Worm (Caenorhabditis elegans) whole organism, L4 larva: Measurements from ENCODE around the gene sel-8.
A peak's percentile ranks its signal among the peaks of the same experiment; 100 is the strongest.

ENCODE experiments used
- D1046.2 ChIP-seq: fragments of 200-800 bp; sonication (Bioruptor generic); IDR thresholded peaks from 2 replicates; pipeline ENCODE4 v1.3.6; 2022; ENCODE audit warnings: missing genetic modification characterization, missing compliant biosample characterization
- F10B5.3 ChIP-seq: sonication (generic microtip); optimal IDR thresholded peaks from 2 replicates; lab custom pipeline; 2016; ENCODE audit warnings: mild to moderate bottlenecking, missing genetic modification characterization, missing compliant biosample characterization
- R02D3.7 ChIP-seq: fragments of 150-350 bp; sonication (generic microtip); optimal IDR thresholded peaks from 3 replicates; lab custom pipeline; 2014; ENCODE audit warnings: missing biosample characterization, missing genetic modification characterization
- Y105C5A.15 ChIP-seq: fragments of 200-800 bp; sonication (Bioruptor generic); IDR thresholded peaks from 2 replicates; pipeline ENCODE4 v1.3.6; 2022; ENCODE audit warnings: missing genetic modification characterization, missing compliant biosample characterization
- ZK546.5 ChIP-seq, 2 experiments: sonication (generic microtip); optimal IDR thresholded peaks; 2 replicates each; lab custom pipeline; 2017; ENCODE audit warnings: missing biosample characterization in 2 of 2, missing genetic modification characterization in 2 of 2
- aha-1 ChIP-seq: fragments of 150-350 bp; peaks from one replicate; lab custom pipeline; 2014; ENCODE audit warnings: missing biosample characterization, missing genetic modification characterization
- attf-4 ChIP-seq: sonication (generic microtip); optimal IDR thresholded peaks from 3 replicates; lab custom pipeline; 2017; ENCODE audit warnings: missing biosample characterization, missing genetic modification characterization
- ceh-32 ChIP-seq: sonication (generic microtip); optimal IDR thresholded peaks from 2 replicates; lab custom pipeline; 2016; ENCODE audit warnings: mild to moderate bottlenecking, missing genetic modification characterization, missing compliant biosample characterization; ENCODE audit not compliant: poor library complexity
- ces-1 ChIP-seq: fragments of 150-350 bp; sonication (generic microtip); optimal IDR thresholded peaks from 4 replicates; lab custom pipeline; 2014; ENCODE audit warnings: missing biosample characterization, missing genetic modification reagents, missing genetic modification characterization
- dpl-1 ChIP-seq: fragments of 150-350 bp; optimal IDR thresholded peaks from 2 replicates; lab custom pipeline; 2014; ENCODE audit warnings: missing biosample characterization, missing genetic modification reagents, missing genetic modification characterization
- dve-1 ChIP-seq: sonication (generic microtip); optimal IDR thresholded peaks from 2 replicates; lab custom pipeline; 2017; ENCODE audit warnings: antibody characterized with exemption, mild to moderate bottlenecking, missing genetic modification characterization, missing compliant biosample characterization; ENCODE audit not compliant: insufficient read depth
- egl-27 ChIP-seq: sonication (generic microtip); optimal IDR thresholded peaks from 3 replicates; lab custom pipeline; 2017; ENCODE audit warnings: missing biosample characterization, missing genetic modification reagents, missing genetic modification characterization
- gei-8 ChIP-seq: fragments of 200-800 bp; sonication (Bioruptor generic); optimal IDR thresholded peaks from 2 replicates; lab custom pipeline; 2018; ENCODE audit warnings: mild to moderate bottlenecking, missing genetic modification characterization, missing compliant biosample characterization
- hif-1 ChIP-seq, 2 experiments: sonication (generic microtip); optimal IDR thresholded peaks; 2 replicates each; lab custom pipeline; 2016 to 2017; ENCODE audit warnings: missing compliant biosample characterization in 2 of 2, missing genetic modification characterization in 2 of 2, missing genetic modification reagents in 2 of 2, missing genotype in 2 of 2, mild to moderate bottlenecking in 1 of 2
- hlh-30 ChIP-seq: sonication (generic microtip); optimal IDR thresholded peaks from 2 replicates; lab custom pipeline; 2017; ENCODE audit warnings: antibody characterized with exemption, mild to moderate bottlenecking, missing genetic modification characterization, missing compliant biosample characterization; ENCODE audit not compliant: insufficient read depth
- lin-29 ChIP-seq: fragments of 200-800 bp; sonication (Bioruptor generic); IDR thresholded peaks from 2 replicates; pipeline ENCODE4 v1.3.6; 2022; ENCODE audit warnings: missing genetic modification reagents, missing genetic modification characterization, missing compliant biosample characterization
- lin-38 ChIP-seq: fragments of 200-800 bp; sonication (Bioruptor generic); IDR thresholded peaks from 2 replicates; pipeline ENCODE4 v1.3.6; 2022; ENCODE audit warnings: missing genetic modification reagents, missing genetic modification characterization, missing compliant biosample characterization
- lsy-2 ChIP-seq, 2 experiments: fragments of 150-350 bp in 1 of 2; sonication (generic microtip) in 1 of 2; optimal IDR thresholded peaks; 2 replicates each; lab custom pipeline; 2014 to 2017; ENCODE audit warnings: missing biosample characterization in 2 of 2, missing genetic modification characterization in 2 of 2
- mdt-29 ChIP-seq: fragments of 200-800 bp; sonication (Bioruptor generic); IDR thresholded peaks from 2 replicates; pipeline ENCODE4 v1.3.6; 2022; ENCODE audit warnings: missing genetic modification reagents, missing genetic modification characterization, missing compliant biosample characterization
- mes-2 ChIP-seq: sonication (generic microtip); optimal IDR thresholded peaks from 2 replicates; lab custom pipeline; 2016; ENCODE audit warnings: missing genotype, mild to moderate bottlenecking, missing genetic modification characterization, missing compliant biosample characterization; ENCODE audit not compliant: poor library complexity, severe bottlenecking
- mxl-3 ChIP-seq: fragments of 200-800 bp; sonication (Bioruptor generic); optimal IDR thresholded peaks from 2 replicates; lab custom pipeline; 2018; ENCODE audit warnings: mild to moderate bottlenecking, missing genetic modification characterization, missing compliant biosample characterization
- nhr-10 ChIP-seq: fragments of 150-350 bp; optimal IDR thresholded peaks from 2 replicates; lab custom pipeline; 2014; ENCODE audit warnings: missing biosample characterization, missing genetic modification characterization
- nhr-11 ChIP-seq: fragments of 150-350 bp; optimal IDR thresholded peaks from 2 replicates; lab custom pipeline; 2014; ENCODE audit warnings: missing biosample characterization, missing genetic modification characterization
- nhr-28 ChIP-seq: fragments of 150-350 bp; optimal IDR thresholded peaks from 2 replicates; lab custom pipeline; 2014; ENCODE audit warnings: missing biosample characterization, missing genetic modification characterization
- nhr-42 ChIP-seq: fragments of 200-800 bp; sonication (Bioruptor generic); IDR thresholded peaks from 2 replicates; pipeline ENCODE4 v1.3.6; 2022; ENCODE audit warnings: missing genetic modification characterization, missing compliant biosample characterization
- nhr-6 ChIP-seq: fragments of 150-350 bp; optimal IDR thresholded peaks from 2 replicates; lab custom pipeline; 2014; ENCODE audit warnings: missing biosample characterization, missing genetic modification characterization
- pha-4 ChIP-seq, 2 experiments: fragments of 150-350 bp in 1 of 2; fragments of 200-800 bp in 1 of 2; sonication (Bioruptor generic) in 1 of 2; IDR thresholded peaks in 1 of 2; optimal IDR thresholded peaks in 1 of 2; 2 replicates each; pipeline versions ENCODE4 v1.3.6 to Lab custom; 2014 to 2022; ENCODE audit warnings: missing genetic modification characterization in 2 of 2, missing genetic modification reagents in 2 of 2, missing biosample characterization in 1 of 2, missing compliant biosample characterization in 1 of 2
- php-3 ChIP-seq: fragments of 200-800 bp; sonication (Bioruptor generic); IDR thresholded peaks from 2 replicates; pipeline ENCODE4 v1.3.6; 2022; ENCODE audit warnings: missing genetic modification reagents, missing genetic modification characterization, missing compliant biosample characterization
- sdz-12 ChIP-seq: fragments of 200-800 bp; sonication (Bioruptor generic); optimal IDR thresholded peaks from 2 replicates; lab custom pipeline; 2018; ENCODE audit warnings: mild to moderate bottlenecking, missing genetic modification characterization, missing compliant biosample characterization
- set-16 ChIP-seq: fragments of 200-800 bp; sonication (Bioruptor generic); IDR thresholded peaks from 2 replicates; pipeline ENCODE4 v1.3.6; 2022; ENCODE audit warnings: missing genetic modification reagents, missing genetic modification characterization, missing compliant biosample characterization
- snpc-1.2 ChIP-seq: fragments of 200-800 bp; sonication (Bioruptor generic); IDR thresholded peaks from 2 replicates; pipeline ENCODE4 v1.3.6; 2022; ENCODE audit warnings: missing genetic modification reagents, missing genetic modification characterization, missing compliant biosample characterization
- spr-1 ChIP-seq: sonication (generic microtip); optimal IDR thresholded peaks from 2 replicates; lab custom pipeline; 2016; ENCODE audit warnings: mild to moderate bottlenecking, missing genetic modification characterization, missing compliant biosample characterization
- spr-3 ChIP-seq: fragments of 200-800 bp; sonication (Bioruptor generic); optimal IDR thresholded peaks from 2 replicates; lab custom pipeline; 2018; ENCODE audit warnings: mild to moderate bottlenecking, missing genetic modification characterization, missing compliant biosample characterization
- tra-1 ChIP-seq: fragments of 200-800 bp; sonication (Bioruptor generic); IDR thresholded peaks from 2 replicates; pipeline ENCODE4 v1.3.6; 2022; ENCODE audit warnings: missing genetic modification reagents, missing genetic modification characterization, missing compliant biosample characterization
- unc-62 ChIP-seq, 3 experiments: fragments of 150-350 bp in 1 of 3; sonication (generic microtip); optimal IDR thresholded peaks in 2 of 3; peaks in 1 of 3; 1 replicate in 1 of 3; 2 replicates in 2 of 3; lab custom pipeline; 2014 to 2017; ENCODE audit warnings: missing biosample characterization in 3 of 3, missing genetic modification characterization in 3 of 3, missing genetic modification reagents in 3 of 3, missing genotype in 1 of 3
- ztf-7 ChIP-seq: fragments of 150-350 bp; optimal IDR thresholded peaks from 2 replicates; lab custom pipeline; 2014; ENCODE audit warnings: missing biosample characterization, missing genetic modification characterization

sel-8 gene

DNA sequence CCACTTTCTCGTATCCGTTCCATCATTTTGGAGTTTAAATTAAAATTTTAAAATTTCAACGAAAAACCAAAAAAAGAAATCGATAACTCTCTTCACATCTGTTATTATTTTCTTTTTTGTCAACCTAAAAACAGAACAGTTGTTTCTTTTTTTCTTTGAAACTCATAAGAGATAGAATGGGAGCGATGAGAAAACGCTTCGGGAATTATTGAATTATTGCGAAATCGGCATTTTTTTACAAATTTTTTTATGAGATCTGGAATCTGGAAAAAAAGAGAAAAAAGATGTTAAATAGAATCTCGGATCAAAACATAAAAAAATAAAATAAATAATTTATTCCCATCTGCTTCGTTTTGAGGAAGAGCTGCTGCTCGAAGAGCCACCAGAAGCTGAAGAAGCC is 30.5 kb upstream of the sel-8 start, which contains the start of gene C46F11.5:
Gene C46F11.5 (minus strand): TSS at position 128 of the 400 bp plus-strand sequence.
- TF ChIP-seq nhr-6 (tag; lab: Kevin White, UChicago) (no peak), nhr-28 (no peak), ceh-32 (tag; lab: Kevin White, UChicago) (no peak), tra-1 (GFP tag; lab: Robert Waterston, UW) (no peak), egl-27 (no peak)

DNA sequence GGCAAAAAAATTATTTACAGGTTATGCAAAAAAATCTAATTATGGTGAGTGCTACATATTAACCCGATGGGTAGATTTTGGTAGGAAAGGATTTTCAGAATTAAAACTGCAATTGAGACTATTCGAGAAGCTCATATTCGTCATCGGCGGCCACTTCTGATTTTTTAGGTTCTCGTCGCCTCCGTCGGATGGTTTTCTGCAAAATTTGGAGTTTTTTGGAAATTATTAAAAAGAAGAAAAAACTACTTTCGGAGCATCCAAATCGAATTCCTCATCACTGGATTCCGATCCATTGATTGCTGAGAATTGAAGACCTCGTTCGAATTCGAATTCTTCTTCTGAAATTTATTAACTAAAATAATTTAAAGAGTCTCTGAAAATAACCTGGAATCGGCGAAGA is 26.0 kb upstream of the sel-8 start:
- TF ChIP-seq ZK546.5 (tag; optimal IDR thresholded peaks at IDR 0.05; lab: Kevin White, UChicago), result no peak
- peak; percentile 42; the same call in 1 of the 2 replicates for TF ChIP-seq pha-4 (GFP tag; IDR thresholded peaks at IDR 0.05; lab: Robert Waterston, UW)
- TF ChIP-seq pha-4 (tag; optimal IDR thresholded peaks at IDR 0.05; lab: Kevin White, UChicago), result no peak
- peak; percentile 25 for TF ChIP-seq gei-8
- no peak for TF ChIP-seq nhr-10 (tag; lab: Kevin White, UChicago)
- TF ChIP-seq dve-1 (tag; lab: Kevin White, UChicago), result peak; percentile 5
- peak; percentile 12; the same call in 1 of the 2 replicates for TF ChIP-seq lin-38
- 0 out of 2 replicates have a peak, but pooled peaks have one; percentile 41 for TF ChIP-seq php-3 (GFP tag; lab: Robert Waterston, UW)
- peak; percentile 3 for TF ChIP-seq aha-1 (tag; lab: Kevin White, UChicago)
- no peak for TF ChIP-seq D1046.2 (GFP tag; lab: Robert Waterston, UW)
- TF ChIP-seq attf-4, result no peak
- 0 out of 2 replicates have a peak, but pooled peaks have one; percentile 13 for TF ChIP-seq tra-1 (GFP tag; lab: Robert Waterston, UW)
- 0 out of 2 replicates have a peak, but pooled peaks have one; percentile 17 for TF ChIP-seq lin-29
- no peak for TF ChIP-seq spr-1 (tag; lab: Kevin White, UChicago)
- TF ChIP-seq, all 104 proteins: peak for 8

DNA sequence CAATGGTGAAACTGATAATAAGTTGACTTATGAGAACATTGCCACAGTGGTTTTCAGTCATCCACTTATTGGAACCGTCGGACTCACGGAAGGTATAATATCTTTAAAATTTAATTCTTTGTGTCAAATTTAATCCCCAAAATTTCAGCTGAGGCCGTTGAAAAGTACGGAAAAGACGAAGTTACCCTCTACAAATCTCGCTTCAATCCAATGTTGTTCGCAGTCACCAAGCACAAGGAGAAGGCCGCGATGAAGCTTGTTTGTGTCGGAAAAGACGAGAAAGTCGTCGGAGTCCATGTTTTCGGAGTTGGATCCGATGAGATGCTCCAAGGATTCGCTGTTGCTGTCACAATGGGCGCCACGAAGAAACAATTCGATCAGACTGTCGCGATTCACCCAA is 25.5 kb upstream of the sel-8 start:
- no peak for TF ChIP-seq php-3 (GFP tag; lab: Robert Waterston, UW)
- peak; percentile 31; the same call in 1 of the 2 replicates for TF ChIP-seq set-16 (GFP tag; lab: Robert Waterston, UW)
- TF ChIP-seq unc-62 (GFP tag; optimal IDR thresholded peaks at IDR 0.05 in 1 of 2; lab: Kevin White, UChicago), result peak in 1 of 2 experiments; percentile 98
- TF ChIP-seq unc-62 (tag; optimal IDR thresholded peaks at IDR 0.05; lab: Kevin White, UChicago), result no peak
- no peak for TF ChIP-seq ces-1

DNA sequence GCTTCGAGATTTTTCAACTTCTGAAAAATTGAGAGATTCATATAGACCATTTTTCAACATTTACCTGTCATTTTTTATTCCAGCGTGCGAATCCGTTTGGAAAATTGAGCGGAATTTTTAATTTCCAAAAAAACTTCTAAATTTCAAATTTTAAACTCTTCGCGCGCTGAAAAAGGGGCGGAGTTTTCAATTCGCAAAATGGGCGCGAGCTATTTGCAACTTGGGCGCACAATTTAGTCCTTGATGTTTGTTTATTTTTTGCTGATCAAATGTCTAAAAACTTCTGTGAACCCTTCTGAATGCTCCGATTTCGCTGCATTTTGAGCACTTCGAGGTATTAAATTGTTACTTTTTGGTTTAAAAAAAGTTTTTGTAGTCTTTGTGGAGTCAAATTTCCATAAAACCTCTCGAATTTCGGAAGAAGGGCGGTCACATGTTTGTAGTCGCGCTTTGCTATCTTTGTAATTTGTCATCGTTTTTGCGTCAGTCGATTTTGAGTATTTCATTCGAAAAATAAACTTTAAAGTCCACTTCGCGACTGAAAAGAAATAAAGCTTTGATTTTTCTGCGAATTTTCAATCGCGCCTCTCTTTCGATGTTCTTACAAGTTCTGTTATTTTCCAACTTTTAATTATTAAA is 23.9 kb upstream of the sel-8 start, which contains the start of the genes madf-8 and gsr-1:
Gene madf-8 (minus strand): TSS at position 156 of the 639 bp plus-strand sequence.
Gene gsr-1 (plus strand): TSS at position 231 of the 639 bp plus-strand sequence.
- TF ChIP-seq mes-2, result peak; percentile 80
- peak; percentile 22 for TF ChIP-seq dve-1 (tag; lab: Kevin White, UChicago)
- TF ChIP-seq mxl-3, result no peak
- no peak for TF ChIP-seq Y105C5A.15 (GFP tag; lab: Robert Waterston, UW)
- TF ChIP-seq nhr-42 (GFP tag; lab: Robert Waterston, UW), result no peak
- no peak for TF ChIP-seq sdz-12
- peak; percentile 75 for TF ChIP-seq dpl-1
- no peak for TF ChIP-seq ztf-7
- no peak for TF ChIP-seq spr-3
- TF ChIP-seq hif-1 (tag; optimal IDR thresholded peaks at IDR 0.05; lab: Kevin White, UChicago), result peak in 1 of 2 experiments; percentile 4
- peak; percentile 90 for TF ChIP-seq nhr-28
- no peak for TF ChIP-seq egl-27
- TF ChIP-seq F10B5.3 (tag; lab: Kevin White, UChicago), result no peak
- no peak for TF ChIP-seq mdt-29 (GFP tag; lab: Robert Waterston, UW)
- TF ChIP-seq snpc-1.2 (GFP tag; lab: Robert Waterston, UW), result no peak
- no peak for TF ChIP-seq nhr-6 (tag; lab: Kevin White, UChicago)
- peak; percentile 21 for TF ChIP-seq hlh-30
- TF ChIP-seq lsy-2 (tag; optimal IDR thresholded peaks at IDR 0.05; lab: Kevin White, UChicago), result peak in 1 of 2 experiments; percentile 26
- TF ChIP-seq R02D3.7 (tag; lab: Kevin White, UChicago), result no peak
- TF ChIP-seq nhr-11 (tag; lab: Kevin White, UChicago), result peak; percentile 45
- peak; percentile 27 for TF ChIP-seq lin-38
